Fruit fly (Drosophila melanogaster) whole organism, embryonic: ENCODE results near the gene Brms1.

Source experiments
- CG15011 ChIP-seq: fragments of 200-800 bp; sonication (Bioruptor generic); optimal IDR thresholded peaks from 3 replicates; lab custom pipeline; 2018; ENCODE audit warnings: missing biosample characterization, mild to moderate bottlenecking, missing genetic modification characterization
- CG3838 ChIP-seq: fragments of 200-800 bp; sonication (Bioruptor generic); optimal IDR thresholded peaks from 3 replicates; lab custom pipeline; 2016; ENCODE audit warnings: missing biosample characterization, missing genetic modification characterization
- Dad ChIP-seq: fragments of 200-800 bp; sonication (Bioruptor generic); optimal IDR thresholded peaks from 3 replicates; lab custom pipeline; 2016; ENCODE audit warnings: missing biosample characterization, missing genetic modification characterization
- Ets97D ChIP-seq: fragments of 200-800 bp; sonication (Bioruptor generic); optimal IDR thresholded peaks from 3 replicates; lab custom pipeline; 2016; ENCODE audit warnings: missing biosample characterization, missing genetic modification characterization
- Jarid2 ChIP-seq: fragments of 200-800 bp; sonication (Bioruptor generic); optimal IDR thresholded peaks from 3 replicates; lab custom pipeline; 2017; ENCODE audit warnings: mild to moderate bottlenecking, missing biosample characterization, missing genetic modification reagents, missing genetic modification characterization
- Lhr ChIP-seq: fragments of 200-800 bp; sonication (Bioruptor generic); optimal IDR thresholded peaks from 3 replicates; lab custom pipeline; 2017; ENCODE audit warnings: mild to moderate bottlenecking, missing biosample characterization, missing genetic modification reagents, missing genetic modification characterization
- Usf ChIP-seq: fragments of 200-800 bp; sonication (Bioruptor generic); optimal IDR thresholded peaks from 2 replicates; lab custom pipeline; 2017; ENCODE audit warnings: missing genotype, missing biosample characterization, missing genetic modification characterization
- gsb-n ChIP-seq: fragments of 200-800 bp; sonication (Bioruptor generic); optimal IDR thresholded peaks from 3 replicates; lab custom pipeline; 2018; ENCODE audit warnings: missing biosample characterization, mild to moderate bottlenecking, missing genetic modification characterization
- wor ChIP-seq: fragments of 200-800 bp; sonication (Bioruptor generic); IDR thresholded peaks from 2 replicates; pipeline ENCODE4 v1.3.6; 2022; ENCODE audit warnings: missing biosample characterization, missing genetic modification characterization

DNA sequence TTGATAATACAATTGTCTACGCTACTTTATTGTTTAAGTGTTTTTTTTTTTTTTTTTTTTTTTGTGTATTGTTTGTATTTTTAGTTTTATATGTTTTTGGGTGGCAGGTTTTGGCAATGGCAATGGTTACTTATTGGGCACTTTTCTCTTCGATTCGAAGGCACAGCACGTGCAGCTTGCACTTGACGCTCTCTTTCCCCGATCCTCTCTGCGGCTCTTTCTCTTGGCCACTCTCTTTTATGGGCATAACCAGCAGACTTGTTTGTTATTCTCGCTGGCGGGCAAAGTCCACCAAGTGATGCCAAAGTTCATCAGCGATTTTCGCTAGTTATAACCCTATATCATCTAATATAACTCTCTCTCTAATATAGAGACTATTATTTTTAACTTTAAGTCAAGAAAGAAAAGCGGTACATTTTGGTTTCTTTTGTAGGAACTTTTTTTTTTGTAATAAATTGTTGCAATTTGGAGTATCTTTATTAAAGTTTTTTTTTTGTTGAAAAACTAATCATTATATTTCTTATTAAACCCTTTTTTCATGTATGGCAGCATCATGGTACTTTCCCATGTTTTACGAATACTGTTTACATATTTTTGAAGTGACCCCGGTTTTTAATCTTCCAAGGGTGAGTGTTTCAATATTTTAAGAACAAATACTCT is 19.1 kb downstream of the Brms1 start:
- TF ChIP-seq CG3838 (GFP tag; lab: Kevin White, UChicago) (no peak), Ets97D (GFP tag; lab: Kevin White, UChicago) (no peak), gsb-n (tag; lab: Kevin White, UChicago) (no peak), CG15011 (no peak), Lhr (GFP tag; lab: Kevin White, UChicago) (no peak), Usf (GFP tag; lab: Kevin White, UChicago) (no peak), wor (no peak), Jarid2 (GFP tag; lab: Kevin White, UChicago) (no peak), Dad (no peak)
